Fruit fly (Drosophila melanogaster): ENCODE measurements around the gene CG31688.
A peak's percentile ranks its signal among the peaks of the same experiment; 100 is the strongest.

The CG31688 gene

DNA sequence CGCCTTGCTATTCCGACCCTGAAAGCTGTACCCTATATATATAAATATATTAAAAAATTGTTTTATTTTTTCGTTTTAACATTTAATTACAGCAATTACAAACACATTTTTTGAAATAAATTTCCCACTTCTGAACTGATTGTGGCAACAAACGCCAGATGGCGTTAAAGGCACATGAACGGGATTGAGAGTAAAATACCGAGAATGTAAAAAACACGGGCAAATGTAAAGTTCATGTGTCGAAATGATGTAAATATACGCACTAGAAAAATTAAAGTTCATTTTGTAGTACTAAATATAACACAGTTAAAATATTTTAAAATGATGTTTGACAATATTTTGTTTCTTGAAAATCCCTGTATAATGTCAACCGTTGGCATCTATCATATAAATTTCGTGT lies 38.4 kb downstream of the CG31688 start (continued):
- no peak for TF ChIP-seq mld (GFP tag; IDR thresholded peaks at IDR 0.05; ENCODE audit: partially characterized antibody)
- TF ChIP-seq ewg (GFP tag; optimal IDR thresholded peaks at IDR 0.05) = peak; percentile 34
- TF ChIP-seq zen2 (GFP tag; IDR thresholded peaks at IDR 0.05; ENCODE audit: partially characterized antibody) = no peak
- TF ChIP-seq ftz-f1 (GFP tag; optimal IDR thresholded peaks at IDR 0.05) = no peak
- TF ChIP-seq CG10979 (tag; optimal IDR thresholded peaks at IDR 0.05) = peak; percentile 63
- TF ChIP-seq gro (GFP tag; optimal IDR thresholded peaks at IDR 0.05) = no peak
- peak; percentile 38 for TF ChIP-seq Myb (GFP tag; optimal IDR thresholded peaks at IDR 0.05)
- TF ChIP-seq Taf1 (GFP tag; IDR thresholded peaks at IDR 0.05) = no peak
- peak; percentile 21 for TF ChIP-seq CG15696 (tag; optimal IDR thresholded peaks at IDR 0.05)
- TF ChIP-seq CG13624 (GFP tag; optimal IDR thresholded peaks at IDR 0.05) = no peak
- no peak for TF ChIP-seq CG30431 (GFP tag; optimal IDR thresholded peaks at IDR 0.05)
- no peak for TF ChIP-seq cato (GFP tag; optimal IDR thresholded peaks at IDR 0.05; ENCODE audit: borderline replicate concordance)
- TF ChIP-seq caup (GFP tag; optimal IDR thresholded peaks at IDR 0.05; ENCODE audit: severe bottlenecking) = peak; percentile 12
- peak; percentile 94 for TF ChIP-seq CTCF (GFP tag; optimal IDR thresholded peaks at IDR 0.05)
- TF ChIP-seq tna (GFP tag; IDR thresholded peaks at IDR 0.05; ENCODE audit: partially characterized antibody) = no peak
- TF ChIP-seq CG31441 (GFP tag; IDR thresholded peaks at IDR 0.05) = peak; percentile 37; the same call in 1 of the 2 replicates
- peak; percentile 36 for TF ChIP-seq dmrt11E (tag; optimal IDR thresholded peaks at IDR 0.05)
- peak; percentile 41 for TF ChIP-seq az2 (GFP tag; optimal IDR thresholded peaks at IDR 0.05)
- TF ChIP-seq Kr (GFP tag; optimal IDR thresholded peaks at IDR 0.05) = no peak
- TF ChIP-seq CG8478 (optimal IDR thresholded peaks at IDR 0.05) = no peak
- no peak for TF ChIP-seq CG8359 (GFP tag; optimal IDR thresholded peaks at IDR 0.05; ENCODE audit: borderline replicate concordance)
- peak; percentile 28 for TF ChIP-seq Asciz (GFP tag; optimal IDR thresholded peaks at IDR 0.05)
- no peak for TF ChIP-seq CG3847 (GFP tag; IDR thresholded peaks at IDR 0.05)
- TF ChIP-seq Sry-β (GFP tag; optimal IDR thresholded peaks at IDR 0.05) = no peak
- TF ChIP-seq tup (GFP tag; optimal IDR thresholded peaks at IDR 0.05) = no peak
- peak; percentile 9 for TF ChIP-seq Ssrp (tag; optimal IDR thresholded peaks at IDR 0.05)
- TF ChIP-seq Dp (GFP tag; optimal IDR thresholded peaks at IDR 0.05) = peak; percentile 37
- TF ChIP-seq twi (tag; optimal IDR thresholded peaks at IDR 0.05) = peak; percentile 13
- no peak for TF ChIP-seq Dbx (GFP tag; IDR thresholded peaks at IDR 0.05)
- peak; percentile 5 for TF ChIP-seq CG12219 (GFP tag; optimal IDR thresholded peaks at IDR 0.05)
- TF ChIP-seq CG16813 (GFP tag; IDR thresholded peaks at IDR 0.05; ENCODE audit: partially characterized antibody) = peak; percentile 48; the same call in 2 of the 3 replicates
- TF ChIP-seq NfI (GFP tag; optimal IDR thresholded peaks at IDR 0.05) = peak; percentile 59
- TF ChIP-seq Fer3 (tag; optimal IDR thresholded peaks at IDR 0.05) = peak; percentile 6
- TF ChIP-seq Xbp1 (GFP tag; optimal IDR thresholded peaks at IDR 0.05) = peak; percentile 26
- peak; percentile 13 for TF ChIP-seq sens (GFP tag)
- peak; percentile 50; the same call in 2 of the 3 replicates for TF ChIP-seq CG2199 (GFP tag; IDR thresholded peaks at IDR 0.05)
- peak; percentile 10 for TF ChIP-seq CG10431 (GFP tag; optimal IDR thresholded peaks at IDR 0.05)
- no peak for TF ChIP-seq CG17612 (GFP tag; IDR thresholded peaks at IDR 0.05)
- peak; percentile 46 for TF ChIP-seq CG1603 (tag; optimal IDR thresholded peaks at IDR 0.05)
- TF ChIP-seq bbx (GFP tag; IDR thresholded peaks at IDR 0.05; ENCODE audit: partially characterized antibody) = peak; percentile 30; the same call in 1 of the 2 replicates
- TF ChIP-seq insv (GFP tag; optimal IDR thresholded peaks at IDR 0.05) = peak in 1 of 2 experiments; percentile 15
- TF ChIP-seq CG6854 (GFP tag; optimal IDR thresholded peaks at IDR 0.05) = no peak
- peak; percentile 13 for TF ChIP-seq CG17802 (tag; optimal IDR thresholded peaks at IDR 0.05)
- no peak for TF ChIP-seq esg (GFP tag; conservative IDR thresholded peaks at IDR 0.05)
- TF ChIP-seq ssp (GFP tag; IDR thresholded peaks at IDR 0.05) = no peak
- no peak for TF ChIP-seq yki (optimal IDR thresholded peaks at IDR 0.05)
- peak; percentile 13 for TF ChIP-seq D19A (tag; optimal IDR thresholded peaks at IDR 0.05)
- no peak for TF ChIP-seq pros (GFP tag; optimal IDR thresholded peaks at IDR 0.05)
- no peak for TF ChIP-seq odd (GFP tag; optimal IDR thresholded peaks at IDR 0.05)
- TF ChIP-seq nom (GFP tag; optimal IDR thresholded peaks at IDR 0.05) = no peak
- peak; percentile 24 for TF ChIP-seq CoRest (tag; optimal IDR thresholded peaks at IDR 0.05)
